Fruit fly (Drosophila melanogaster) whole organism, wandering third instar larva: ENCODE measurements around the gene AANATL7.

Experiments
- Hnf4 ChIP-seq: fragments of 200-800 bp; sonication (Bioruptor generic); optimal IDR thresholded peaks from 2 replicates; lab custom pipeline; 2016; ENCODE audit warnings: missing biosample characterization, mild to moderate bottlenecking, missing genetic modification characterization
- Myc ChIP-seq: fragments of >200 bp; optimal IDR thresholded peaks from 2 replicates; lab custom pipeline; 2017
- OdsH ChIP-seq: fragments of 200-800 bp; sonication (Bioruptor generic); optimal IDR thresholded peaks from 2 replicates; lab custom pipeline; 2016; ENCODE audit warnings: missing biosample characterization, mild to moderate bottlenecking, missing genetic modification characterization
- ey ChIP-seq: fragments of 200-800 bp; sonication (Bioruptor generic); optimal IDR thresholded peaks from 2 replicates; lab custom pipeline; 2016; ENCODE audit warnings: missing biosample characterization, missing genetic modification characterization
- h ChIP-seq: fragments of 200-800 bp; sonication (Bioruptor generic); optimal IDR thresholded peaks from 3 replicates; lab custom pipeline; 2016; ENCODE audit warnings: missing biosample characterization, mild to moderate bottlenecking, missing genetic modification characterization
- pan ChIP-seq: fragments of >200 bp; optimal IDR thresholded peaks from 2 replicates; lab custom pipeline; 2017
- tai ChIP-seq: sonication (Bioruptor generic); optimal IDR thresholded peaks from 2 replicates; lab custom pipeline; 2016; ENCODE audit warnings: missing biosample characterization, missing genetic modification characterization
- usp ChIP-seq: fragments of >200 bp; optimal IDR thresholded peaks from 2 replicates; lab custom pipeline; 2017; ENCODE audit warnings: missing biosample characterization, missing genetic modification characterization

dm6 chrX:2619651-2620050 is 38.9 kb downstream of the AANATL7 start, which contains the start of the genes Tsp3A and Seipin:
- TF ChIP-seq tai (GFP tag; lab: Kevin White, UChicago), result no peak
- peak; percentile 90 for TF ChIP-seq h (GFP tag; lab: Kevin White, UChicago)
- TF ChIP-seq ey (GFP tag; lab: Kevin White, UChicago), result peak; percentile 86
- TF ChIP-seq pan (lab: Kevin White, UChicago), result no peak
- peak; percentile 84 for TF ChIP-seq OdsH (GFP tag; lab: Kevin White, UChicago)
- TF ChIP-seq Myc (lab: Kevin White, UChicago), result no peak
- no peak for TF ChIP-seq usp (GFP tag; lab: Kevin White, UChicago)
- TF ChIP-seq Hnf4 (GFP tag; lab: Kevin White, UChicago), result no peak
